Fruit fly (Drosophila melanogaster) whole organism, prepupa: ENCODE measurements around the gene Pex11c.

Experiments used
- CG10669 ChIP-seq: fragments of 200-800 bp; sonication (Bioruptor generic); optimal IDR thresholded peaks from 3 replicates; lab custom pipeline; 2018; ENCODE audit warnings: missing biosample characterization, mild to moderate bottlenecking, missing genetic modification characterization, moderate library complexity
- Eip75B ChIP-seq: fragments of 200-800 bp; sonication (Bioruptor generic); optimal IDR thresholded peaks from 3 replicates; lab custom pipeline; 2016; ENCODE audit warnings: missing biosample characterization, missing genetic modification characterization
- Sox102F ChIP-seq: fragments of 200-800 bp; sonication (Bioruptor generic); optimal IDR thresholded peaks from 2 replicates; lab custom pipeline; 2016; ENCODE audit warnings: missing biosample characterization, mild to moderate bottlenecking, missing genetic modification characterization
- esn ChIP-seq: fragments of 200-800 bp; sonication (Bioruptor generic); optimal IDR thresholded peaks from 2 replicates; lab custom pipeline; 2016; ENCODE audit warnings: missing biosample characterization, mild to moderate bottlenecking, missing genetic modification characterization, moderate library complexity
- fd59A ChIP-seq: fragments of 200-800 bp; sonication (Bioruptor generic); optimal IDR thresholded peaks from 2 replicates; lab custom pipeline; 2017; ENCODE audit warnings: missing biosample characterization, mild to moderate bottlenecking, missing genetic modification characterization, missing genetic modification reagents
- pdm3 ChIP-seq: fragments of 200-800 bp; sonication (Bioruptor generic); optimal IDR thresholded peaks from 3 replicates; lab custom pipeline; 2016; ENCODE audit warnings: missing biosample characterization, missing genetic modification characterization
- spab ChIP-seq: fragments of 200-800 bp; sonication (Bioruptor generic); optimal IDR thresholded peaks from 2 replicates; lab custom pipeline; 2017; ENCODE audit warnings: missing biosample characterization, mild to moderate bottlenecking, missing genetic modification characterization, missing genetic modification reagents

- no peak for TF ChIP-seq spab (GFP tag; lab: Kevin White, UChicago)
- no peak for TF ChIP-seq Eip75B (GFP tag; lab: Kevin White, UChicago)
- no peak for TF ChIP-seq esn (GFP tag; lab: Kevin White, UChicago)
- TF ChIP-seq fd59A (GFP tag; lab: Kevin White, UChicago): no peak
- TF ChIP-seq pdm3: no peak
- TF ChIP-seq CG10669: no peak
- TF ChIP-seq Sox102F (GFP tag; lab: Kevin White, UChicago): no peak
These were observed 34.9 kb upstream of the Pex11c start for dm6 chr3R:23223151-23223810.
